Worm (Caenorhabditis elegans) whole organism, L3 larva: ENCODE data around the gene C35B1.5.

Experiments used
- ama-1 ChIP-seq: fragments of 150-350 bp; optimal IDR thresholded peaks from 2 replicates; lab custom pipeline; 2018
- egl-27 ChIP-seq: sonication (generic microtip); optimal IDR thresholded peaks from 4 replicates; lab custom pipeline; 2017; ENCODE audit warnings: missing biosample characterization, missing genetic modification reagents, missing genetic modification characterization
- elt-1 ChIP-seq: fragments of 150-350 bp; optimal IDR thresholded peaks from 2 replicates; lab custom pipeline; 2014; ENCODE audit warnings: missing biosample characterization, missing genetic modification characterization
- elt-3 ChIP-seq, 3 experiments: fragments of 150-350 bp in 1 of 3; sonication (generic microtip) in 2 of 3; optimal IDR thresholded peaks; 2 replicates in 2 of 3; 4 replicates in 1 of 3; lab custom pipeline; 2014 to 2017; ENCODE audit warnings: missing biosample characterization in 3 of 3, missing genetic modification characterization in 3 of 3
- fkh-10 ChIP-seq: sonication (generic microtip); optimal IDR thresholded peaks from 2 replicates; lab custom pipeline; 2017; ENCODE audit warnings: missing biosample characterization, missing genetic modification reagents, missing genetic modification characterization
- lin-39 ChIP-seq: fragments of 150-350 bp; optimal IDR thresholded peaks from 2 replicates; lab custom pipeline; 2018; ENCODE audit warnings: missing biosample characterization, missing genetic modification reagents, missing genetic modification characterization
- nfya-1 ChIP-seq: sonication (generic microtip); optimal IDR thresholded peaks from 2 replicates; lab custom pipeline; 2017; ENCODE audit warnings: missing genetic modification characterization, mild to moderate bottlenecking, missing compliant biosample characterization, antibody characterized with exemption, moderate library complexity; ENCODE audit not compliant: insufficient read depth
- nhr-28 ChIP-seq: fragments of 150-350 bp; optimal IDR thresholded peaks from 2 replicates; lab custom pipeline; 2014; ENCODE audit warnings: missing biosample characterization, missing genetic modification characterization

- TF ChIP-seq fkh-10 (GFP tag; lab: Kevin White, UChicago) (no peak), elt-1 (tag; lab: Kevin White, UChicago) (no peak), lin-39 (tag; lab: Kevin White, UChicago) (no peak), nfya-1 (tag; lab: Kevin White, UChicago) (no peak), ama-1 (lab: Kevin White, UChicago) (no peak), egl-27 (tag; lab: Kevin White, UChicago) (no peak), elt-3 (tag; optimal IDR thresholded peaks at IDR 0.05; lab: Kevin White, UChicago) (no peak), nhr-28 (no peak)
Observed at ce11 chrIV:4085022-4085421, 1.0 kb upstream of the C35B1.5 start.
